Worm (Caenorhabditis elegans): Measurements from ENCODE around the gene K02F3.12.

Gene K02F3.12

DNA sequence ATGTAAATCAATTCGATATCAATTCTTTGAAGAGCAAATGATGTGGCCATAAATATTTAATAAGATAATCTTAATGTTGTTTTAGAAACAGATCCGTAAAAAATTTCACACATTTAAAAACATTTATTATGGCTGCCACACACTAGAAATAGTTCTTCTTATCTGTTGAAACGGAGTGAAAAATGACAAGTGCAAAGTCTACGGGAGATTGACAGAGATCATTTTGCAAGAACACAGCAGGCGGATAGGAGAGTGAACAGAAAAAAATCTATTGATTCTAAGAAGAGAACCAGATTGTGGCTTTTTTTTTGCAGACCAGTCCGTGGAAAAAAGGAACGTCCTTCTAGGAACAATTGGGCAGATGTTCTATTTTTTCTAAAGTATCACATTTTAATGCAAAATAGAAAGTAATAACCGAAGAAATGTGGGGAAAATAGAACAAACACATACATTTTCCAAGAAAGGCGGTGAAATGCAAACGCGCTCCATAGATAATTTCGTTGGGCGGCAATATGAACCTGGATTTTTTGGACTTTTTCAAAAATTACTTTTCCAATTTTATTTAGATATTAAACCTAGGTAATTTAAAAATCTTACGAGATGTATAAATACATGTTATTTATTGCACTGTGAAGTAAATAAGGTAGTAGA, 45.4 kb downstream of the K02F3.12 start:
- no peak for TF ChIP-seq him-1 (tag; optimal IDR thresholded peaks at IDR 0.05)
- no peak for TF ChIP-seq dao-5 (tag; optimal IDR thresholded peaks at IDR 0.05)
- TF ChIP-seq W03F9.2 (tag; optimal IDR thresholded peaks at IDR 0.05) = no peak

- TF ChIP-seq him-1 (tag; optimal IDR thresholded peaks at IDR 0.05) (no peak), dao-5 (tag; optimal IDR thresholded peaks at IDR 0.05) (no peak), W03F9.2 (tag; optimal IDR thresholded peaks at IDR 0.05) (no peak)
These were observed 51.0 kb downstream of the K02F3.12 start, which contains the start of gene F23H11.4 for ce11 chrIII:907311-907710. Gene F23H11.4 (minus strand): TSS chrIII:907539.

DNA sequence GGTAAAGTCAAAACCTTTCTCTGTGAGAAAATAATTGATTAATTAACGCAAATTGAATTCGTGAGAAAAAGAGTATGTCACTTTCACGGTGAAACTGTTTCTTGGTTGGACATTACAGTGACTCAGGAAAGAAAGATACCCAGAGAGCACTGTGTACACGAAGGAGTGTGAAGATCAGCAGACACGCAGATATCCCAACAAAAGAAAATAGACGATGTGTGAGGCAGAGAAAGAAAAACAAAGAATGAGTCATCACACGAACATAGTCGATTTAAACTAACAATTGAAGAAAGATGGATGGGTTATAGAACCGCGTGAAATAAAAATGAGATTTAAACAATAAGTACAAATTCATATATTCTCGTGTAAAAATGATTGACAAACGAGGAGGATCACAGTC, 51.6 kb downstream of the K02F3.12 start:
- TF ChIP-seq dao-5 (tag; optimal IDR thresholded peaks at IDR 0.05) = no peak
- no peak for TF ChIP-seq him-1 (tag; optimal IDR thresholded peaks at IDR 0.05)
- TF ChIP-seq W03F9.2 (tag; optimal IDR thresholded peaks at IDR 0.05) = no peak

ce11 chrIII:909540-909939, 53.2 kb downstream of the K02F3.12 start, which contains the start of gene crls-1:
Gene crls-1 (minus strand): TSS chrIII:909902.
- TF ChIP-seq him-1 (tag; optimal IDR thresholded peaks at IDR 0.05) (no peak), W03F9.2 (tag; optimal IDR thresholded peaks at IDR 0.05) (no peak), dao-5 (tag; optimal IDR thresholded peaks at IDR 0.05) (no peak)
